Worm (Caenorhabditis elegans) whole organism, L4 larva: ENCODE results near the gene hacl-1.

ENCODE experiments used
- F10B5.3 ChIP-seq: sonication (generic microtip); optimal IDR thresholded peaks from 2 replicates; lab custom pipeline; 2016; ENCODE audit warnings: mild to moderate bottlenecking, missing genetic modification characterization, missing compliant biosample characterization
- F49E8.2 ChIP-seq: sonication (generic microtip); optimal IDR thresholded peaks from 2 replicates; lab custom pipeline; 2016; ENCODE audit warnings: missing compliant biosample characterization, mild to moderate bottlenecking, missing genetic modification characterization, borderline replicate concordance
- Y48G9A.11 ChIP-seq: fragments of 200-800 bp; sonication (Bioruptor generic); IDR thresholded peaks from 2 replicates; pipeline ENCODE4 v1.3.6; 2022; ENCODE audit warnings: missing genetic modification reagents, missing genetic modification characterization, missing compliant biosample characterization
- Y75B8A.6 ChIP-seq: fragments of 200-800 bp; sonication (Bioruptor generic); IDR thresholded peaks from 2 replicates; pipeline ENCODE4 v1.3.6; 2022; ENCODE audit warnings: missing genetic modification reagents, missing genetic modification characterization, missing compliant biosample characterization
- aha-1 ChIP-seq: fragments of 150-350 bp; peaks from one replicate; lab custom pipeline; 2014; ENCODE audit warnings: missing biosample characterization, missing genetic modification characterization
- aly-2 ChIP-seq: sonication (generic microtip); optimal IDR thresholded peaks from 2 replicates; lab custom pipeline; 2018; ENCODE audit warnings: missing biosample characterization, missing genetic modification characterization
- ama-1 ChIP-seq: fragments of 150-350 bp; optimal IDR thresholded peaks from 2 replicates; lab custom pipeline; 2014; ENCODE audit warnings: inconsistent platforms, mixed read lengths
- arid-1 ChIP-seq: fragments of 200-800 bp; sonication (Bioruptor generic); conservative IDR thresholded peaks from 2 replicates; pipeline ENCODE4 v1.3.6; 2022; ENCODE audit warnings: missing genetic modification reagents, missing genetic modification characterization, missing compliant biosample characterization
- attf-4 ChIP-seq: sonication (generic microtip); optimal IDR thresholded peaks from 3 replicates; lab custom pipeline; 2017; ENCODE audit warnings: missing biosample characterization, missing genetic modification characterization
- ceh-20 ChIP-seq: fragments of 200-800 bp; sonication (Bioruptor generic); IDR thresholded peaks from 2 replicates; pipeline ENCODE4 v1.3.6; 2022; ENCODE audit warnings: missing genetic modification reagents, missing genetic modification characterization, missing compliant biosample characterization
- ceh-28 ChIP-seq: fragments of 150-350 bp; optimal IDR thresholded peaks from 2 replicates; lab custom pipeline; 2014; ENCODE audit warnings: missing biosample characterization, missing genetic modification reagents, missing genetic modification characterization
- cey-2 ChIP-seq: sonication (generic microtip); optimal IDR thresholded peaks from 3 replicates; lab custom pipeline; 2017; ENCODE audit warnings: missing genetic modification characterization, mild to moderate bottlenecking, missing compliant biosample characterization, antibody characterized with exemption, borderline replicate concordance; ENCODE audit not compliant: insufficient read depth
- ctbp-1 ChIP-seq: fragments of 200-800 bp; sonication (Bioruptor generic); IDR thresholded peaks from 2 replicates; pipeline ENCODE4 v1.3.6; 2022; ENCODE audit warnings: missing genetic modification reagents, missing genetic modification characterization, missing compliant biosample characterization
- daf-16 ChIP-seq, 3 experiments: sonication (generic microtip); optimal IDR thresholded peaks; 2 replicates each; lab custom pipeline; 2016 to 2017; ENCODE audit warnings: missing genetic modification characterization in 3 of 3, missing genetic modification reagents in 3 of 3, mild to moderate bottlenecking in 2 of 3, missing compliant biosample characterization in 2 of 3, missing biosample characterization in 1 of 3, moderate library complexity in 1 of 3
- daf-19 ChIP-seq: fragments of 200-800 bp; sonication (Bioruptor generic); conservative IDR thresholded peaks from 2 replicates; pipeline ENCODE4 v1.3.6; 2022; ENCODE audit warnings: missing genetic modification characterization, missing compliant biosample characterization
- dpl-1 ChIP-seq: fragments of 150-350 bp; optimal IDR thresholded peaks from 2 replicates; lab custom pipeline; 2014; ENCODE audit warnings: missing biosample characterization, missing genetic modification reagents, missing genetic modification characterization
- dve-1 ChIP-seq: sonication (generic microtip); optimal IDR thresholded peaks from 2 replicates; lab custom pipeline; 2017; ENCODE audit warnings: antibody characterized with exemption, mild to moderate bottlenecking, missing genetic modification characterization, missing compliant biosample characterization; ENCODE audit not compliant: insufficient read depth
- egl-43 ChIP-seq: fragments of 200-800 bp; sonication (Bioruptor generic); IDR thresholded peaks from 2 replicates; pipeline ENCODE4 v1.3.6; 2022; ENCODE audit warnings: missing genetic modification reagents, missing genetic modification characterization, missing compliant biosample characterization
- gei-8 ChIP-seq: fragments of 200-800 bp; sonication (Bioruptor generic); optimal IDR thresholded peaks from 2 replicates; lab custom pipeline; 2018; ENCODE audit warnings: mild to moderate bottlenecking, missing genetic modification characterization, missing compliant biosample characterization
- hif-1 ChIP-seq, 2 experiments: sonication (generic microtip); optimal IDR thresholded peaks; 2 replicates each; lab custom pipeline; 2016 to 2017; ENCODE audit warnings: missing compliant biosample characterization in 2 of 2, missing genetic modification characterization in 2 of 2, missing genetic modification reagents in 2 of 2, missing genotype in 2 of 2, mild to moderate bottlenecking in 1 of 2
- jun-1 ChIP-seq: fragments of 150-350 bp; optimal IDR thresholded peaks from 2 replicates; lab custom pipeline; 2014; ENCODE audit warnings: missing biosample characterization, missing genetic modification reagents, missing genetic modification characterization
- lin-1 ChIP-seq: fragments of 200-800 bp; sonication (Bioruptor generic); IDR thresholded peaks from 2 replicates; pipeline ENCODE4 v1.3.6; 2022; ENCODE audit warnings: missing genetic modification reagents, missing genetic modification characterization, missing compliant biosample characterization
- lin-13 ChIP-seq: fragments of 150-350 bp; optimal IDR thresholded peaks from 2 replicates; lab custom pipeline; 2014; ENCODE audit warnings: missing biosample characterization, missing genetic modification reagents, missing genetic modification characterization
- lin-29 ChIP-seq: fragments of 200-800 bp; sonication (Bioruptor generic); IDR thresholded peaks from 2 replicates; pipeline ENCODE4 v1.3.6; 2022; ENCODE audit warnings: missing genetic modification reagents, missing genetic modification characterization, missing compliant biosample characterization
- lin-38 ChIP-seq: fragments of 200-800 bp; sonication (Bioruptor generic); IDR thresholded peaks from 2 replicates; pipeline ENCODE4 v1.3.6; 2022; ENCODE audit warnings: missing genetic modification reagents, missing genetic modification characterization, missing compliant biosample characterization
- lin-39 ChIP-seq: fragments of 150-350 bp; optimal IDR thresholded peaks from 2 replicates; lab custom pipeline; 2014; ENCODE audit warnings: missing biosample characterization, missing genetic modification reagents, missing genetic modification characterization
- lsy-2 ChIP-seq, 2 experiments: fragments of 150-350 bp in 1 of 2; sonication (generic microtip) in 1 of 2; optimal IDR thresholded peaks; 2 replicates each; lab custom pipeline; 2014 to 2017; ENCODE audit warnings: missing biosample characterization in 2 of 2, missing genetic modification characterization in 2 of 2
- nhr-111 ChIP-seq: fragments of 200-800 bp; sonication (Bioruptor generic); optimal IDR thresholded peaks from 2 replicates; lab custom pipeline; 2018; ENCODE audit warnings: mild to moderate bottlenecking, missing genetic modification characterization, missing compliant biosample characterization
- nhr-237 ChIP-seq: sonication (generic microtip); optimal IDR thresholded peaks from 2 replicates; lab custom pipeline; 2017; ENCODE audit warnings: missing biosample characterization, missing genetic modification characterization
- nhr-25 ChIP-seq: sonication (generic microtip); optimal IDR thresholded peaks from 2 replicates; lab custom pipeline; 2017; ENCODE audit warnings: missing genetic modification characterization, mild to moderate bottlenecking, missing compliant biosample characterization, antibody characterized with exemption, moderate library complexity, borderline replicate concordance; ENCODE audit not compliant: insufficient read depth
- nhr-28 ChIP-seq: fragments of 150-350 bp; optimal IDR thresholded peaks from 2 replicates; lab custom pipeline; 2014; ENCODE audit warnings: missing biosample characterization, missing genetic modification characterization
- nhr-42 ChIP-seq: fragments of 200-800 bp; sonication (Bioruptor generic); IDR thresholded peaks from 2 replicates; pipeline ENCODE4 v1.3.6; 2022; ENCODE audit warnings: missing genetic modification characterization, missing compliant biosample characterization
- nhr-76 ChIP-seq: fragments of 150-350 bp; optimal IDR thresholded peaks from 2 replicates; lab custom pipeline; 2014; ENCODE audit warnings: missing biosample characterization, missing genetic modification characterization
- php-3 ChIP-seq: fragments of 200-800 bp; sonication (Bioruptor generic); IDR thresholded peaks from 2 replicates; pipeline ENCODE4 v1.3.6; 2022; ENCODE audit warnings: missing genetic modification reagents, missing genetic modification characterization, missing compliant biosample characterization
- pqm-1 ChIP-seq: sonication (generic microtip); optimal IDR thresholded peaks from 2 replicates; lab custom pipeline; 2017; ENCODE audit warnings: missing biosample characterization, missing genetic modification characterization
- rbr-2 ChIP-seq: sonication (generic microtip); optimal IDR thresholded peaks from 2 replicates; lab custom pipeline; 2016; ENCODE audit warnings: missing genotype, missing genetic modification characterization, missing compliant biosample characterization
- saeg-2 ChIP-seq: fragments of 200-800 bp; sonication (Bioruptor generic); IDR thresholded peaks from 2 replicates; pipeline ENCODE4 v1.3.6; 2022; ENCODE audit warnings: missing genetic modification reagents, missing genetic modification characterization, missing compliant biosample characterization
- sdz-12 ChIP-seq: fragments of 200-800 bp; sonication (Bioruptor generic); optimal IDR thresholded peaks from 2 replicates; lab custom pipeline; 2018; ENCODE audit warnings: mild to moderate bottlenecking, missing genetic modification characterization, missing compliant biosample characterization
- set-16 ChIP-seq: fragments of 200-800 bp; sonication (Bioruptor generic); IDR thresholded peaks from 2 replicates; pipeline ENCODE4 v1.3.6; 2022; ENCODE audit warnings: missing genetic modification reagents, missing genetic modification characterization, missing compliant biosample characterization
- unc-62 ChIP-seq, 3 experiments: fragments of 150-350 bp in 1 of 3; sonication (generic microtip); optimal IDR thresholded peaks in 2 of 3; peaks in 1 of 3; 1 replicate in 1 of 3; 2 replicates in 2 of 3; lab custom pipeline; 2014 to 2017; ENCODE audit warnings: missing biosample characterization in 3 of 3, missing genetic modification characterization in 3 of 3, missing genetic modification reagents in 3 of 3, missing genotype in 1 of 3
- zfp-2 ChIP-seq: sonication (generic microtip); optimal IDR thresholded peaks from 2 replicates; lab custom pipeline; 2016; ENCODE audit warnings: mild to moderate bottlenecking, missing genetic modification characterization, missing compliant biosample characterization
- zip-2 ChIP-seq: fragments of 150-350 bp; optimal IDR thresholded peaks from 2 replicates; lab custom pipeline; 2014; ENCODE audit warnings: missing biosample characterization, missing genetic modification characterization

The hacl-1 gene

ce11 chrII:11452498-11453005 lies 40.2 kb downstream of the hacl-1 start, which contains the start of gene rsp-2:
Gene rsp-2, minus strand, starts transcription at chrII:11452955.
- TF ChIP-seq aha-1 (tag; lab: Kevin White, UChicago), result peak; percentile 93
- no peak for TF ChIP-seq zip-2
- no peak for TF ChIP-seq lsy-2 (tag; optimal IDR thresholded peaks at IDR 0.05; lab: Kevin White, UChicago)
- TF ChIP-seq daf-16 (GFP tag; optimal IDR thresholded peaks at IDR 0.05; lab: Kevin White, UChicago), result no peak
- TF ChIP-seq daf-16 (tag; optimal IDR thresholded peaks at IDR 0.05; lab: Kevin White, UChicago), result no peak
- no peak for TF ChIP-seq sdz-12 (GFP tag; lab: Kevin White, UChicago)
- TF ChIP-seq dpl-1 (GFP tag; lab: Kevin White, UChicago), result no peak
- 0 out of 2 replicates have a peak, but pooled peaks have one; percentile 5 for TF ChIP-seq egl-43 (GFP tag; lab: Robert Waterston, UW)
- TF ChIP-seq dve-1 (tag; lab: Kevin White, UChicago), result no peak
- no peak for TF ChIP-seq lin-38 (GFP tag; lab: Robert Waterston, UW)
- no peak for TF ChIP-seq Y48G9A.11 (GFP tag; lab: Robert Waterston, UW)
- TF ChIP-seq nhr-111 (GFP tag; lab: Kevin White, UChicago), result no peak
- no peak for TF ChIP-seq nhr-237 (tag; lab: Kevin White, UChicago)
- TF ChIP-seq F49E8.2 (tag; lab: Kevin White, UChicago), result no peak
- no peak for TF ChIP-seq Y75B8A.6 (GFP tag; lab: Robert Waterston, UW)
- no peak for TF ChIP-seq zfp-2 (tag; lab: Kevin White, UChicago)
- TF ChIP-seq rbr-2 (tag; lab: Kevin White, UChicago), result no peak
- peak in 1 of 2 experiments; percentile 28 for TF ChIP-seq unc-62 (GFP tag; optimal IDR thresholded peaks at IDR 0.05 in 1 of 2; lab: Kevin White, UChicago)
- TF ChIP-seq unc-62 (tag; optimal IDR thresholded peaks at IDR 0.05; lab: Kevin White, UChicago), result no peak
- no peak for TF ChIP-seq gei-8 (GFP tag; lab: Kevin White, UChicago)
- no peak for TF ChIP-seq lin-29 (GFP tag; lab: Robert Waterston, UW)
- TF ChIP-seq aly-2 (tag; lab: Kevin White, UChicago), result no peak
- no peak for TF ChIP-seq pqm-1 (tag; lab: Kevin White, UChicago)
- no peak for TF ChIP-seq hif-1 (tag; optimal IDR thresholded peaks at IDR 0.05; lab: Kevin White, UChicago)
- no peak for TF ChIP-seq jun-1
- no peak for TF ChIP-seq lin-13 (GFP tag; lab: Kevin White, UChicago)
- no peak for TF ChIP-seq nhr-28 (tag; lab: Kevin White, UChicago)

DNA sequence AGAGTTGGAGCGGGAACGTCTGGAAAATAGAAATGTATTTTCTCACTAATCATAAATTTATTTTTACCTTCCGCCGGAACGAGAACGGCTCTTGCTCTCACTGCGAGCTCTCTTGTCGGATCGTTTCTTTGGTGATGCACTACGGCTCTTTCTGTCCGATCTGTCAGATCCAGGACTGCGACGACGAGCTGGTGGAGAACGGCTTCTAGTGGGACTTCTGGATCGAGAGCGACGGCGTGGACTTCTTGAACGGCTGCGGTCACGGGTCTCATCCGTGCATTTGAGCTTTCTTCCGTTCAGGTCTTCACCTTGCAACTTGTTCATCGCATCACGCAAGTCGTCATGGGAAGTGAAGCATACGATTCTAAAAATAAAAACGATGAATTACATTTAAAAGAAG lies 41.0 kb downstream of the hacl-1 start:
- TF ChIP-seq F10B5.3 (tag; lab: Kevin White, UChicago) (no peak), php-3 (no peak), egl-43 (GFP tag; lab: Robert Waterston, UW) (0 out of 2 replicates have a peak, but pooled peaks have one; percentile 43), cey-2 (tag; lab: Kevin White, UChicago) (no peak), saeg-2 (no peak), set-16 (peak; percentile 74)

ce11 chrII:11450882-11451281 lies 41.9 kb downstream of the hacl-1 start:
- TF ChIP-seq lin-1, result no peak
- no peak for TF ChIP-seq daf-19 (GFP tag; lab: Robert Waterston, UW)
- TF ChIP-seq aha-1 (tag; lab: Kevin White, UChicago), result peak; percentile 4
- no peak for TF ChIP-seq lin-39 (tag; lab: Kevin White, UChicago)
- TF ChIP-seq ctbp-1, result no peak
- no peak for TF ChIP-seq nhr-76 (tag; lab: Kevin White, UChicago)
- no peak for TF ChIP-seq ama-1
- no peak for TF ChIP-seq arid-1
- no peak for TF ChIP-seq nhr-25 (tag; lab: Kevin White, UChicago)
- peak in 1 of 2 experiments; percentile 94 for TF ChIP-seq unc-62 (GFP tag; optimal IDR thresholded peaks at IDR 0.05 in 1 of 2; lab: Kevin White, UChicago)
- TF ChIP-seq unc-62 (tag; optimal IDR thresholded peaks at IDR 0.05; lab: Kevin White, UChicago), result no peak
- no peak for TF ChIP-seq ceh-28 (tag; lab: Kevin White, UChicago)
- TF ChIP-seq ceh-20, result no peak
- no peak for TF ChIP-seq nhr-42 (GFP tag; lab: Robert Waterston, UW)
- no peak for TF ChIP-seq attf-4 (tag; lab: Kevin White, UChicago)
